Fruit fly (Drosophila melanogaster): Measurements from ENCODE around the gene CG32241.

DNA sequence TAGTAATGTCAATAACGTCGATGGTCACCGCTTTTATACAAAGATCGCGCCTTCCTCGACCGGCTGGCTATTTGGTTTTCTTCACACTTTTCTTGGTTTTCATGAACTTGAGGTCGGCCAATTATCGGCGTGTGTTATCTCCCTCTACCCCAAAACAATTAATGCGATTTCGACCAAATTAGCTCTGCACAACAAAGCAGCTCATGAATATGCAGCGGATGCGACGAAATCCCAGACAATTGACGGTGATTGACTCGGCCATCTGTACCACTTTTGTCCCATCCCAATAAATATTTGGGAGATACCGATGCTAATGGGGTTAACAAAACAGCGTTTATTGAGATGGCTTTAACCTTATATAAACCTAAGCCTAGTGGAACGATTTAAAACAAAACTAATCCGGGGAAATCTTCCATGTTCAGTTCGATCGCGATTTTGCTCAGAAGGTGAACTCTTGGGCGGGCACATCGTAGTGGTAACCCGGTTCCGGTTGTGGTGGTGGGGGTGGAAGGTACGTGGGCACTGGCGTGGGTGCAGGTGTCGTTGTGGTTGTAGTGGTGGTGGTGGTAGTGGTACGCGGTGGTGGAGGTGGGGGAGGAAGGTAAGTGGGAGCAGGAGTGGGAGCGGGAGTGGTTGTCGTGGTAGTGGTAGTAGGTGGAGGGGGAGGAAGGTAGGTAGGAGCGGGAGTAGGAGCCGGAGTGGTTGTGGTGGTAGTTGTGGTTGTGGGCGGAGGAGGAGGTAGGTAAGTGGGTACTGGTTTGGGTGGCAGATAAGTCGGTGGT, 5.9 kb downstream of the CG32241 start, which contains the start of gene CG15022:
- TF ChIP-seq CG9948 (tag; optimal IDR thresholded peaks at IDR 0.05): no peak
- TF ChIP-seq CG32121 (GFP tag; IDR thresholded peaks at IDR 0.05): no peak

Measured in whole organism, pupa.